Worm (Caenorhabditis elegans) whole organism, L1 larva: Measurements from ENCODE around the gene C36C5.12.

Source experiments
- F16B12.6 ChIP-seq: fragments of 150-350 bp; optimal IDR thresholded peaks from 2 replicates; lab custom pipeline; 2014; ENCODE audit warnings: missing biosample characterization, missing genetic modification characterization
- Y116A8C.19 ChIP-seq: sonication (generic microtip); optimal IDR thresholded peaks from 2 replicates; lab custom pipeline; 2016; ENCODE audit warnings: missing compliant biosample characterization, missing genetic modification characterization, borderline replicate concordance
- aly-2 ChIP-seq: fragments of 150-350 bp; optimal IDR thresholded peaks from 2 replicates; lab custom pipeline; 2014; ENCODE audit warnings: missing biosample characterization, missing genetic modification characterization
- ama-1 ChIP-seq: fragments of 150-350 bp; optimal IDR thresholded peaks from 2 replicates; lab custom pipeline; 2014
- ceh-63 ChIP-seq: fragments of 200-800 bp; sonication (Bioruptor generic); optimal IDR thresholded peaks from 2 replicates; lab custom pipeline; 2018; ENCODE audit warnings: mild to moderate bottlenecking, missing genetic modification characterization, missing compliant biosample characterization
- ceh-8 ChIP-seq: fragments of 200-800 bp; sonication (Bioruptor generic); optimal IDR thresholded peaks from 2 replicates; lab custom pipeline; 2018; ENCODE audit warnings: mild to moderate bottlenecking, missing genetic modification characterization, moderate library complexity, missing compliant biosample characterization
- dpl-1 ChIP-seq, 3 experiments: fragments of 150-350 bp in 2 of 3; sonication (generic microtip) in 1 of 3; optimal IDR thresholded peaks; 2 replicates each; lab custom pipeline; 2014 to 2017; ENCODE audit warnings: missing biosample characterization in 3 of 3, missing genetic modification characterization in 3 of 3, missing genetic modification reagents in 3 of 3
- dsc-1 ChIP-seq: sonication (generic microtip); optimal IDR thresholded peaks from 2 replicates; lab custom pipeline; 2016; ENCODE audit warnings: mild to moderate bottlenecking, missing genetic modification characterization, missing compliant biosample characterization
- elt-2 ChIP-seq: sonication (generic microtip); optimal IDR thresholded peaks from 2 replicates; lab custom pipeline; 2016; ENCODE audit warnings: missing genetic modification characterization, mild to moderate bottlenecking, inconsistent platforms, missing compliant biosample characterization, missing genetic modification reagents
- elt-3 ChIP-seq, 6 experiments: fragments of 150-350 bp in 1 of 6; sonication (generic microtip); optimal IDR thresholded peaks; 2 replicates each; lab custom pipeline; 2017 to 2018; ENCODE audit warnings: missing biosample characterization in 6 of 6, missing genetic modification characterization in 6 of 6, inconsistent platforms in 1 of 6
- ets-5 ChIP-seq: fragments of 200-800 bp; sonication (Bioruptor generic); IDR thresholded peaks from 2 replicates; pipeline ENCODE4 v1.3.6; 2022; ENCODE audit warnings: missing genetic modification characterization, missing compliant biosample characterization
- fkh-10 ChIP-seq: sonication (generic microtip); optimal IDR thresholded peaks from 2 replicates; lab custom pipeline; 2017; ENCODE audit warnings: missing biosample characterization, missing genetic modification reagents, missing genetic modification characterization
- grh-1 ChIP-seq: fragments of 200-800 bp; sonication (Bioruptor generic); IDR thresholded peaks from 2 replicates; pipeline ENCODE4 v1.3.6; 2022; ENCODE audit warnings: missing genetic modification reagents, missing genetic modification characterization, missing compliant biosample characterization
- hlh-17 ChIP-seq: fragments of 200-800 bp; sonication (Bioruptor generic); optimal IDR thresholded peaks from 2 replicates; lab custom pipeline; 2018; ENCODE audit warnings: missing genetic modification characterization, mild to moderate bottlenecking, missing compliant biosample characterization, moderate library complexity, borderline replicate concordance
- hpl-2 ChIP-seq: fragments of 150-350 bp; optimal IDR thresholded peaks from 2 replicates; lab custom pipeline; 2014; ENCODE audit warnings: missing biosample characterization, missing genetic modification reagents, missing genetic modification characterization
- isw-1 ChIP-seq: fragments of 200-800 bp; sonication (Bioruptor generic); IDR thresholded peaks from 2 replicates; pipeline ENCODE4 v1.3.6; 2022; ENCODE audit warnings: missing genetic modification characterization, missing compliant biosample characterization
- lin-14 ChIP-seq: fragments of 200-800 bp; sonication (Bioruptor generic); optimal IDR thresholded peaks from 2 replicates; lab custom pipeline; 2018; ENCODE audit warnings: mild to moderate bottlenecking, missing genetic modification characterization, moderate library complexity, missing compliant biosample characterization
- lin-35 ChIP-seq, 2 experiments: fragments of 150-350 bp; optimal IDR thresholded peaks; 2 replicates each; lab custom pipeline; 2014; ENCODE audit warnings: missing biosample characterization in 2 of 2, missing genetic modification characterization in 2 of 2, missing genetic modification reagents in 2 of 2
- lin-39 ChIP-seq: fragments of 150-350 bp; optimal IDR thresholded peaks from 2 replicates; lab custom pipeline; 2014; ENCODE audit warnings: missing biosample characterization, missing genetic modification reagents, missing genetic modification characterization
- lir-3 ChIP-seq: sonication (generic microtip); optimal IDR thresholded peaks from 2 replicates; lab custom pipeline; 2016; ENCODE audit warnings: mild to moderate bottlenecking, missing genetic modification characterization, moderate library complexity, missing compliant biosample characterization; ENCODE audit not compliant: poor library complexity
- mab-9 ChIP-seq: fragments of 200-800 bp; sonication (Bioruptor generic); IDR thresholded peaks from 2 replicates; pipeline ENCODE4 v1.3.6; 2022; ENCODE audit warnings: missing genetic modification reagents, missing genetic modification characterization, missing compliant biosample characterization
- mdl-1 ChIP-seq, 2 experiments: fragments of 150-350 bp; optimal IDR thresholded peaks; 2 replicates each; lab custom pipeline; 2014 to 2017; ENCODE audit warnings: missing biosample characterization in 2 of 2, missing genetic modification characterization in 2 of 2, inconsistent platforms in 1 of 2
- mef-2 ChIP-seq: fragments of 150-350 bp; optimal IDR thresholded peaks from 2 replicates; lab custom pipeline; 2014; ENCODE audit warnings: missing biosample characterization, missing genetic modification characterization
- mep-1 ChIP-seq: fragments of 150-350 bp; optimal IDR thresholded peaks from 2 replicates; lab custom pipeline; 2014; ENCODE audit warnings: missing biosample characterization, missing genetic modification characterization
- nhr-11 ChIP-seq: fragments of 150-350 bp; optimal IDR thresholded peaks from 2 replicates; lab custom pipeline; 2014; ENCODE audit warnings: missing biosample characterization, missing genetic modification characterization
- nhr-20 ChIP-seq: sonication (generic microtip); optimal IDR thresholded peaks from 2 replicates; lab custom pipeline; 2016; ENCODE audit warnings: mild to moderate bottlenecking, missing genetic modification characterization, missing compliant biosample characterization
- nhr-47 ChIP-seq: sonication (generic microtip); optimal IDR thresholded peaks from 2 replicates; lab custom pipeline; 2016; ENCODE audit warnings: mild to moderate bottlenecking, missing genetic modification characterization, moderate library complexity, missing compliant biosample characterization
- nhr-71 ChIP-seq: sonication (generic microtip); optimal IDR thresholded peaks from 2 replicates; lab custom pipeline; 2016; ENCODE audit warnings: mild to moderate bottlenecking, missing genetic modification characterization, moderate library complexity, missing compliant biosample characterization
- nhr-77 ChIP-seq: fragments of 150-350 bp; optimal IDR thresholded peaks from 2 replicates; lab custom pipeline; 2014; ENCODE audit warnings: missing biosample characterization, missing genetic modification characterization
- nhr-85 ChIP-seq: sonication (generic microtip); peaks from one replicate; lab custom pipeline; 2016; ENCODE audit warnings: missing genetic modification characterization, inconsistent platforms, missing compliant biosample characterization
- pax-3 ChIP-seq: fragments of 200-800 bp; sonication (Bioruptor generic); optimal IDR thresholded peaks from 2 replicates; lab custom pipeline; 2018; ENCODE audit warnings: mild to moderate bottlenecking, missing genetic modification characterization, moderate library complexity, missing compliant biosample characterization
- pqm-1 ChIP-seq: sonication (generic microtip); optimal IDR thresholded peaks from 3 replicates; lab custom pipeline; 2017; ENCODE audit warnings: missing biosample characterization, missing genetic modification characterization
- rnt-1 ChIP-seq: sonication (generic microtip); optimal IDR thresholded peaks from 2 replicates; lab custom pipeline; 2016; ENCODE audit warnings: mild to moderate bottlenecking, missing genetic modification characterization, moderate library complexity, missing compliant biosample characterization
- snpc-4 ChIP-seq: fragments of 150-350 bp; optimal IDR thresholded peaks from 2 replicates; lab custom pipeline; 2014; ENCODE audit warnings: missing biosample characterization, missing genetic modification characterization
- snu-23 ChIP-seq: sonication (generic microtip); optimal IDR thresholded peaks from 2 replicates; lab custom pipeline; 2016; ENCODE audit warnings: missing genetic modification characterization, missing compliant biosample characterization
- sptf-1 ChIP-seq: fragments of 150-350 bp; optimal IDR thresholded peaks from 2 replicates; lab custom pipeline; 2014; ENCODE audit warnings: missing biosample characterization, missing genetic modification characterization
- swsn-7 ChIP-seq: sonication (generic microtip); optimal IDR thresholded peaks from 2 replicates; lab custom pipeline; 2016; ENCODE audit warnings: missing genetic modification characterization, missing compliant biosample characterization
- unc-130 ChIP-seq: fragments of 150-350 bp; optimal IDR thresholded peaks from 2 replicates; lab custom pipeline; 2017; ENCODE audit warnings: missing biosample characterization, missing genetic modification characterization, inconsistent platforms
- unc-30 ChIP-seq: sonication (generic microtip); optimal IDR thresholded peaks from 2 replicates; lab custom pipeline; 2017; ENCODE audit warnings: missing biosample characterization, missing genetic modification characterization
- unc-62 ChIP-seq: fragments of 150-350 bp; optimal IDR thresholded peaks from 2 replicates; lab custom pipeline; 2014; ENCODE audit warnings: missing biosample characterization, missing genetic modification reagents, missing genetic modification characterization
- vab-15 ChIP-seq: sonication (generic microtip); optimal IDR thresholded peaks from 2 replicates; lab custom pipeline; 2017; ENCODE audit warnings: missing genotype, mild to moderate bottlenecking, missing genetic modification characterization, missing compliant biosample characterization
- xbp-1 ChIP-seq: sonication (generic microtip); optimal IDR thresholded peaks from 2 replicates; lab custom pipeline; 2016; ENCODE audit warnings: missing genetic modification characterization, missing compliant biosample characterization
- zip-4 ChIP-seq: fragments of 200-800 bp; sonication (Bioruptor generic); optimal IDR thresholded peaks from 2 replicates; lab custom pipeline; 2018; ENCODE audit warnings: mild to moderate bottlenecking, missing genetic modification characterization, moderate library complexity, missing compliant biosample characterization

The C36C5.12 gene

ce11 chrV:3138488-3138887, 20.7 kb downstream of the C36C5.12 start, which contains the start of the genes irld-3 and F02C9.1:
Gene irld-3, minus strand, starts transcription at chrV:3138588.
Gene F02C9.1, plus strand, starts transcription at chrV:3138703.
- no peak for TF ChIP-seq lin-39 (tag; lab: Kevin White, UChicago)
- no peak for TF ChIP-seq mef-2
- no peak for TF ChIP-seq fkh-10 (GFP tag; lab: Kevin White, UChicago)
- TF ChIP-seq sptf-1 = no peak
- TF ChIP-seq lir-3 (tag; lab: Kevin White, UChicago) = no peak
- TF ChIP-seq elt-3 (tag; optimal IDR thresholded peaks at IDR 0.05; lab: Kevin White, UChicago) = no peak
- no peak for TF ChIP-seq Y116A8C.19 (tag; lab: Kevin White, UChicago)
- TF ChIP-seq ama-1 (lab: Kevin White, UChicago) = no peak
- TF ChIP-seq unc-130 = no peak
- no peak for TF ChIP-seq lin-35 (GFP tag; optimal IDR thresholded peaks at IDR 0.05; lab: Kevin White, UChicago)
- TF ChIP-seq isw-1 = no peak

- no peak for TF ChIP-seq pax-3 (tag; lab: Kevin White, UChicago)
- TF ChIP-seq fkh-10 (GFP tag; lab: Kevin White, UChicago) = no peak
- TF ChIP-seq nhr-11 (tag; lab: Kevin White, UChicago) = no peak
Observed at ce11 chrV:3133293-3133755, 25.8 kb downstream of the C36C5.12 start, which contains the start of gene F02C9.2. Gene F02C9.2, plus strand, starts transcription at chrV:3133705.

- TF ChIP-seq dpl-1 (GFP tag; optimal IDR thresholded peaks at IDR 0.05; lab: Kevin White, UChicago) (no peak), mab-9 (no peak), ceh-8 (GFP tag; lab: Kevin White, UChicago) (peak; percentile 45), unc-30 (tag; lab: Kevin White, UChicago) (no peak)
Observed at ce11 chrV:3132116-3132515, 27.0 kb downstream of the C36C5.12 start.

- TF ChIP-seq unc-30 (tag; lab: Kevin White, UChicago) (no peak), grh-1 (GFP tag; lab: Robert Waterston, UW) (no peak)
Observed at ce11 chrV:3128803-3129202, 30.3 kb downstream of the C36C5.12 start, which contains the start of gene tat-6. Gene tat-6, plus strand, starts transcription at chrV:3129103.

DNA sequence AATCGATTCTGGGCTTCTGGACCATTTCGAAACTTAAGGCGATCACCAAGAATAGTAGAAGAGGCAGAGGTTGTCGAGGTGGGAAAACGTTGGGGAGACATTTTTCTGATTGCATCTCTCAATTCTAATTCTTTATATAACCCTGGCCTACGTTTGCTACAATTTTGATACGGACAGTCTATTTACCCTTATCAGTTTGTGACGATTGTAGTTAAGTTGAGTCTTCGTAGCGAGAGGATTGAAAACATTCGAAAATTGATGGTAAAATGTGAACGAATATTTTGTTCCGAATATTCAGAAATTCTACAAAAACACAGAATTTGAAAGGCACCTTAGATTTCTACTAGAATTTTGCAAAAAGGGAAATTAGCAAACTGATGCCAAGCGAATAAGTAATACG, 31.5 kb downstream of the C36C5.12 start, which contains the start of gene Y73C8C.10:
Gene Y73C8C.10 (minus strand): TSS at position 101 of the 400 bp plus-strand sequence.
- TF ChIP-seq lin-35 (GFP tag; optimal IDR thresholded peaks at IDR 0.05; lab: Kevin White, UChicago) (peak in 1 of 2 experiments; percentile 16), ets-5 (GFP tag; lab: Robert Waterston, UW) (no peak), dsc-1 (tag; lab: Kevin White, UChicago) (no peak), snu-23 (no peak), swsn-7 (no peak), elt-3 (tag; optimal IDR thresholded peaks at IDR 0.05; lab: Kevin White, UChicago) (no peak), nhr-20 (tag; lab: Kevin White, UChicago) (peak; percentile 28), hlh-17 (GFP tag; lab: Kevin White, UChicago) (no peak), lin-14 (no peak), F16B12.6 (tag; lab: Kevin White, UChicago) (no peak), nhr-85 (no peak), zip-4 (GFP tag; lab: Kevin White, UChicago) (no peak), vab-15 (tag; lab: Kevin White, UChicago) (no peak), xbp-1 (tag; lab: Kevin White, UChicago) (no peak)
- TF ChIP-seq, all 84 proteins: peak for 2

- no peak for TF ChIP-seq pqm-1 (tag; lab: Kevin White, UChicago)
- TF ChIP-seq swsn-7 = no peak
- TF ChIP-seq F16B12.6 (tag; lab: Kevin White, UChicago) = no peak
- no peak for TF ChIP-seq rnt-1
- TF ChIP-seq elt-2 (tag; lab: Kevin White, UChicago) = no peak
- no peak for TF ChIP-seq mdl-1 (tag; optimal IDR thresholded peaks at IDR 0.05; lab: Kevin White, UChicago)
- no peak for TF ChIP-seq nhr-71 (tag; lab: Kevin White, UChicago)
- no peak for TF ChIP-seq lir-3 (tag; lab: Kevin White, UChicago)
- no peak for TF ChIP-seq nhr-77 (tag; lab: Kevin White, UChicago)
- TF ChIP-seq mef-2 = no peak
- no peak for TF ChIP-seq hpl-2 (GFP tag; lab: Kevin White, UChicago)
- no peak for TF ChIP-seq ceh-63 (GFP tag; lab: Kevin White, UChicago)
- no peak for TF ChIP-seq snpc-4 (tag; lab: Kevin White, UChicago)
- no peak for TF ChIP-seq nhr-47
- no peak for TF ChIP-seq mep-1
- TF ChIP-seq aly-2 = no peak
- no peak for TF ChIP-seq unc-62 (GFP tag; lab: Kevin White, UChicago)
Observed at ce11 chrV:3124912-3125311, 34.2 kb downstream of the C36C5.12 start, which contains the start of gene Y73C8C.12. Gene Y73C8C.12, plus strand, starts transcription at chrV:3125212.
